Fruit fly (Drosophila melanogaster): ENCODE measurements around the gene CG4186.

CG4186 gene

dm6 chr3L:20769350-20769749 lies at the start of gene CG4186, which contains the start of gene CG4074 (continued):
- no peak for TF ChIP-seq D19A (tag; optimal IDR thresholded peaks at IDR 0.05)
- TF ChIP-seq NC2β (GFP tag; optimal IDR thresholded peaks at IDR 0.05): no peak
- peak; percentile 28 for TF ChIP-seq Dp (GFP tag; optimal IDR thresholded peaks at IDR 0.05)
- TF ChIP-seq CG11560 (tag; IDR thresholded peaks at IDR 0.05): no peak
- no peak for TF ChIP-seq chinmo (GFP tag; IDR thresholded peaks at IDR 0.05; ENCODE audit: partially characterized antibody)
- no peak for TF ChIP-seq CG9797 (GFP tag; optimal IDR thresholded peaks at IDR 0.05)
- no peak for TF ChIP-seq CG10565 (GFP tag; optimal IDR thresholded peaks at IDR 0.05)
- TF ChIP-seq sob (GFP tag; IDR thresholded peaks at IDR 0.05): no peak
- no peak for TF ChIP-seq disco-r (GFP tag; optimal IDR thresholded peaks at IDR 0.05)
- TF ChIP-seq H2.0 (GFP tag; IDR thresholded peaks at IDR 0.05): no peak
- TF ChIP-seq ems (GFP tag; optimal IDR thresholded peaks at IDR 0.05): no peak
- TF ChIP-seq NK7.1 (GFP tag; optimal IDR thresholded peaks at IDR 0.05): no peak
- no peak for TF ChIP-seq ATbp (GFP tag; optimal IDR thresholded peaks at IDR 0.05)
- TF ChIP-seq CG8281 (tag; optimal IDR thresholded peaks at IDR 0.05): no peak
- no peak for TF ChIP-seq slbo (GFP tag; IDR thresholded peaks at IDR 0.05)
- TF ChIP-seq az2 (GFP tag; optimal IDR thresholded peaks at IDR 0.05): no peak
- no peak for TF ChIP-seq vfl (GFP tag; optimal IDR thresholded peaks at IDR 0.05)

dm6 chr3L:20729415-20729814 lies 40.0 kb upstream of the CG4186 start:
- TF ChIP-seq CG11695 (GFP tag; IDR thresholded peaks at IDR 0.05) (no peak), Adf1 (GFP tag; IDR thresholded peaks at IDR 0.05) (no peak), CHES-1-like (GFP tag; optimal IDR thresholded peaks at IDR 0.05) (no peak), Oaz (GFP tag; IDR thresholded peaks at IDR 0.05) (no peak), CG7271 (tag; optimal IDR thresholded peaks at IDR 0.05) (no peak), unc-4 (GFP tag; IDR thresholded peaks at IDR 0.05; ENCODE audit: partially characterized antibody) (no peak), CG8281 (tag; optimal IDR thresholded peaks at IDR 0.05) (no peak)

- TF ChIP-seq sd (tag; optimal IDR thresholded peaks at IDR 0.05): peak; percentile 92
- no peak for TF ChIP-seq bowl (GFP tag; IDR thresholded peaks at IDR 0.05)
- 0 out of 2 replicates have a peak, but pooled peaks have one; percentile 31 for TF ChIP-seq sens-2 (GFP tag; IDR thresholded peaks at IDR 0.05)
- peak; percentile 55 for TF ChIP-seq caup (GFP tag; optimal IDR thresholded peaks at IDR 0.05; ENCODE audit: severe bottlenecking)
- TF ChIP-seq Fer2 (tag; optimal IDR thresholded peaks at IDR 0.05): no peak
- peak; percentile 58 for TF ChIP-seq Asciz (GFP tag; optimal IDR thresholded peaks at IDR 0.05)
- TF ChIP-seq CG13424 (tag; optimal IDR thresholded peaks at IDR 0.05): peak; percentile 23
- peak; percentile 19; the same call in 1 of the 2 replicates for TF ChIP-seq CG3847 (GFP tag; IDR thresholded peaks at IDR 0.05)
- TF ChIP-seq sob (GFP tag; IDR thresholded peaks at IDR 0.05): peak; percentile 20; the same call in 1 of the 2 replicates
- TF ChIP-seq insv (GFP tag; optimal IDR thresholded peaks at IDR 0.05): no peak
- no peak for TF ChIP-seq CG7839 (tag; optimal IDR thresholded peaks at IDR 0.05)
- peak; percentile 27 for TF ChIP-seq Mad (GFP tag; optimal IDR thresholded peaks at IDR 0.05)
- TF ChIP-seq CG8290 (GFP tag; optimal IDR thresholded peaks at IDR 0.05): no peak
- TF ChIP-seq CG8290 (tag; optimal IDR thresholded peaks at IDR 0.05): peak in 1 of 2 experiments; percentile 82
- peak; percentile 35 for TF ChIP-seq CG15601 (tag; optimal IDR thresholded peaks at IDR 0.05)
- TF ChIP-seq CG18011 (GFP tag; optimal IDR thresholded peaks at IDR 0.05): no peak
- TF ChIP-seq Bgb (GFP tag; IDR thresholded peaks at IDR 0.05; ENCODE audit: partially characterized antibody): peak; percentile 22; the same call in 1 of the 2 replicates
- TF ChIP-seq CG14014 (GFP tag; IDR thresholded peaks at IDR 0.05): peak; percentile 42; the same call in 1 of the 2 replicates
- TF ChIP-seq lbe (GFP tag; optimal IDR thresholded peaks at IDR 0.05): peak; percentile 66
- TF ChIP-seq bcd (GFP tag; optimal IDR thresholded peaks at IDR 0.05): peak; percentile 28
- TF ChIP-seq Hey (tag; optimal IDR thresholded peaks at IDR 0.05): peak; percentile 52
- 0 out of 3 replicates have a peak, but pooled peaks have one; percentile 32 for TF ChIP-seq zen2 (GFP tag; IDR thresholded peaks at IDR 0.05; ENCODE audit: partially characterized antibody)
- TF ChIP-seq Ets65A (GFP tag): peak; percentile 89
- TF ChIP-seq Med (GFP tag): peak; percentile 85
These were observed 38.8 kb upstream of the CG4186 start, which contains the start of gene CG13252 for dm6 chr3L:20730323-20731238. Gene CG13252, plus strand, starts transcription at chr3L:20730591.
